Worm (Caenorhabditis elegans): Measurements from ENCODE around the gene aat-4.

- TF ChIP-seq lin-39 (tag; optimal IDR thresholded peaks at IDR 0.05): no peak
- no peak for TF ChIP-seq aly-2 (tag; optimal IDR thresholded peaks at IDR 0.05)
- no peak for TF ChIP-seq unc-39 (tag; optimal IDR thresholded peaks at IDR 0.05)
These were observed 31.9 kb upstream of the aat-4 start, which contains the start of gene csp-2 for ce11 chrIV:6307439-6307838.

All from whole organism, L4 larva.